Fruit fly (Drosophila melanogaster): ENCODE measurements around the gene sgl.
A peak's percentile ranks its signal among the peaks of the same experiment; 100 is the strongest.

The sgl gene

DNA sequence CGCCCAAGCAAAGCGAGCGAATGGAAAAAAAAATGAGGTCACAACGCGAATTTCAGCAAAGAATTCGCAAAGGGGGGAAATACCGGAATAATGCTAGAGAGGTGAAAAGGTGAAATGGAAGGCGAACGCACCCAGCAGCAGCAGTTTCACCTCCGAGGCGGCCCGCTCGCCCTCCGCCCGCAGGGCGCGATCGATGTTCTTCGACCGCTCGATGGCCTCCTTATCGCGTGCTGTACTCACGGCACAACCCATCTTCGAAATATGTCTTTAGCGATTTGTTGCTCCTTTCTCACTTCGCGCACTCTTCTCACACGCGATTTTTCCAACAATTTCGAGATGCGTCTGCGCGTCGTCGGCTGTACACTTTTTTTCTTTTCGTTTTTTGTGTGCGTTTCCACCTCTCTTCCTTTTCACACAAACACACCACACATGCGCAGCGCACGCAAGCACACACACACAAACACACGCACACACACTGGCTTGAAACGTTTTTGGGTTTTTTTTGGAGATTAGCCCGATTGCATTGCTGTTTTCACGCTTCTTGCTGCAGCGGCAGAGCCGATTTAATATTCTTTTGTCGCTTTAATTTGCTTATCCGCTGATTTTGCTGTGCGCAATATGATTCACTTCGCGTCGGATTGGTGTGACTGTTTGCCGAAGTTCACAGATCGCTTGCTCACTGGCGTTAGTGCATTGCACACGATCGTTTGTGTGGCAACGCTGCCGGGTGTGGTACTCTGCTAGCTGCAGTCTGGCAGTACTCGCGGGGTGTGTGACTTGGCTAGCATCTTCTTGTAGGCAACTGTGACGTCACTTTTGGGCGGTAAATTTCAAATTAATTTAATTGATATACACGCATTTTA, 15.1 kb upstream of the sgl start, which contains the start of gene Galphai (continued):
- TF ChIP-seq Atf6 (GFP tag; IDR thresholded peaks at IDR 0.05) (no peak), CG14965 (GFP tag; optimal IDR thresholded peaks at IDR 0.05; ENCODE audit: borderline replicate concordance) (no peak), CTCF (GFP tag; optimal IDR thresholded peaks at IDR 0.05) (peak; percentile 65), unpg (GFP tag; optimal IDR thresholded peaks at IDR 0.05) (no peak), tio (GFP tag; optimal IDR thresholded peaks at IDR 0.05) (no peak), PHDP (tag; optimal IDR thresholded peaks at IDR 0.05) (peak; percentile 37), CG13424 (tag; optimal IDR thresholded peaks at IDR 0.05) (peak; percentile 18), cwo (GFP tag; optimal IDR thresholded peaks at IDR 0.05) (no peak), HLHmδ (GFP tag; optimal IDR thresholded peaks at IDR 0.05) (peak; percentile 16), CG11085 (GFP tag; IDR thresholded peaks at IDR 0.05) (no peak), CG18262 (tag; optimal IDR thresholded peaks at IDR 0.05) (no peak), B-H1 (GFP tag; IDR thresholded peaks at IDR 0.05) (no peak), CG11504 (tag; optimal IDR thresholded peaks at IDR 0.05) (peak; percentile 37), crp (GFP tag; optimal IDR thresholded peaks at IDR 0.05) (peak in 1 of 2 experiments; percentile 33), Stat92E (GFP tag; optimal IDR thresholded peaks at IDR 0.05) (peak in 1 of 3 experiments; percentile 81), Max (GFP tag; optimal IDR thresholded peaks at IDR 0.05) (peak; percentile 41), CG3838 (GFP tag; optimal IDR thresholded peaks at IDR 0.05) (no peak), sqz (GFP tag; optimal IDR thresholded peaks at IDR 0.05) (peak; percentile 91), CG17612 (GFP tag; IDR thresholded peaks at IDR 0.05) (no peak), dimm (GFP tag; IDR thresholded peaks at IDR 0.05) (no peak), vfl (GFP tag; optimal IDR thresholded peaks at IDR 0.05) (no peak), CG9727 (GFP tag; optimal IDR thresholded peaks at IDR 0.05) (no peak), CG10979 (tag; optimal IDR thresholded peaks at IDR 0.05) (peak; percentile 1), CG17328 (GFP tag; IDR thresholded peaks at IDR 0.05) (no peak), CG43689 (GFP tag; IDR thresholded peaks at IDR 0.05) (no peak), nerfin-2 (GFP tag; IDR thresholded peaks at IDR 0.05; ENCODE audit: partially characterized antibody) (no peak), CG4854 (GFP tag; optimal IDR thresholded peaks at IDR 0.05) (no peak), CG13287 (GFP tag; IDR thresholded peaks at IDR 0.05; ENCODE audit: partially characterized antibody) (peak; percentile 72), Tbp (GFP tag; optimal IDR thresholded peaks at IDR 0.05) (no peak), dmrt11E (tag; optimal IDR thresholded peaks at IDR 0.05) (peak; percentile 1), H15 (GFP tag; IDR thresholded peaks at IDR 0.05) (no peak), sna (GFP tag; IDR thresholded peaks at IDR 0.05; ENCODE audit: partially characterized antibody) (no peak), CG8089 (GFP tag; optimal IDR thresholded peaks at IDR 0.05) (no peak), Myb (GFP tag; optimal IDR thresholded peaks at IDR 0.05) (peak; percentile 80), CG33213 (GFP tag; optimal IDR thresholded peaks at IDR 0.05) (peak; percentile 97), Lhr (GFP tag; optimal IDR thresholded peaks at IDR 0.05) (peak; percentile 100), pita (GFP tag; optimal IDR thresholded peaks at IDR 0.05) (peak; percentile 98), Blimp-1 (GFP tag; optimal IDR thresholded peaks at IDR 0.05) (no peak), CG17186 (GFP tag; optimal IDR thresholded peaks at IDR 0.05) (peak; percentile 94), CG7928 (GFP tag; optimal IDR thresholded peaks at IDR 0.05) (peak; percentile 48), bcd (GFP tag; optimal IDR thresholded peaks at IDR 0.05) (peak; percentile 1), gcm (GFP tag; optimal IDR thresholded peaks at IDR 0.05) (peak; percentile 12), Opbp (GFP tag; IDR thresholded peaks at IDR 0.05; ENCODE audit: partially characterized antibody) (peak; percentile 67; the same call in 1 of the 3 replicates), CG10366 (GFP tag; IDR thresholded peaks at IDR 0.05) (no peak), CG12391 (tag; optimal IDR thresholded peaks at IDR 0.05) (peak; percentile 35), sim (GFP tag; IDR thresholded peaks at IDR 0.05) (0 out of 2 replicates have a peak, but pooled peaks have one; percentile 16), disco-r (GFP tag; optimal IDR thresholded peaks at IDR 0.05) (no peak), Elba2 (GFP tag; optimal IDR thresholded peaks at IDR 0.05) (no peak)

Data from whole organism, embryonic.